Worm (Caenorhabditis elegans): ENCODE results near the gene gst-4.

The gst-4 gene

ce11 chrIV:10141930-10142505, at the start of gene gst-4, which contains the start of the genes gst-2 and dhs-12:
Gene gst-4, plus strand, starts transcription at chrIV:10142225.
Gene gst-2, minus strand, starts transcription at chrIV:10142061.
Gene dhs-12, plus strand, starts transcription at chrIV:10142455.
- no peak for TF ChIP-seq unc-62 (GFP tag; optimal IDR thresholded peaks at IDR 0.05)

ce11 chrIV:10095171-10095570, 46.9 kb upstream of the gst-4 start, which contains the start of the genes C04G2.5 and msp-36:
Gene C04G2.5, minus strand, starts transcription at chrIV:10095271.
Gene msp-36, plus strand, starts transcription at chrIV:10095433.
- no peak for TF ChIP-seq unc-62 (GFP tag; optimal IDR thresholded peaks at IDR 0.05)

ce11 chrIV:10096881-10097280, 45.1 kb upstream of the gst-4 start, which contains the start of gene dis-3:
Gene dis-3, plus strand, starts transcription at chrIV:10097202.
- no peak for TF ChIP-seq unc-62 (GFP tag; optimal IDR thresholded peaks at IDR 0.05)

- TF ChIP-seq unc-62 (GFP tag; optimal IDR thresholded peaks at IDR 0.05) = no peak
Observed at ce11 chrIV:10110417-10110816, 31.6 kb upstream of the gst-4 start, which contains the start of gene egl-38. Gene egl-38, minus strand, starts transcription at chrIV:10110517.

DNA sequence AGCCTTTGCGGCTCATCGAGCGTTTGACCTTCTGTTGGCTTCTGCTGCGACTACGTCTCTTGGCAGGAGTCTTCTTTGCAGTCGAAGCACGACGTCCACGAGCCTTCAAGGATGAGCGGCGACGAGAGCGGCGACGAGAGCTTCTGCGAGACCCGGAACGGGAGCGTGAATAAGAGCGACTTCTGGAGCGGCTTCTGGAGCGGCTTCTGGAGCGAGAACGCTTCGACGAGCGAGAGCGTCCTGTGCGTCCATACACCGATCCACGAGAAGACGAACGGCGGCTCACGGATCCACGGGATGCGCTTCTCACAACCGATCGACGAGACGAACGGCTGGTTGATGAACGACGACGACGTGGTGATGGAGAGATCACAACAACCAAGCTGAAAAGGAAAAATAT, 31.2 kb upstream of the gst-4 start:
- no peak for TF ChIP-seq unc-62 (GFP tag; optimal IDR thresholded peaks at IDR 0.05)

DNA sequence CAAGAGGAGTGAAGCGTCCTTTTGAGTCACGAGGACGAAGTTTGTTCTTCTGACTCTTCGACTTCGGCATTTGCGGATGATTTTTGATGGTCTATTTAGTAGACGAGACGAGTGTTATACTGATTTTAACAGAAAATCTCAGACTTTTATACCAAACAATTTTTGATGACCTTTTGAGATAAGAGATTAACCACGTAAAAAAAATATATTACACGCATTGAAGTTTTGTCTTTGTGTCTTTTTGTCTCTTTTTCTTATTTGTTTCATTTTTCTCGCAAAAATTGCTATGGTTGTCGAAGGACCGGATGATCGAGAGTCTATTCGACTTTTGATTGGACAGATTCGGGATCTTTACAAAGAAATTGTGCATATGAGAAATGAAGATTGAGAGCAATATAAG, 30.6 kb upstream of the gst-4 start, which contains the start of gene spch-1:
spch-1 (minus strand) TSS at position 101 of the 400 bp plus-strand sequence.
- TF ChIP-seq unc-62 (GFP tag; optimal IDR thresholded peaks at IDR 0.05) = no peak

DNA sequence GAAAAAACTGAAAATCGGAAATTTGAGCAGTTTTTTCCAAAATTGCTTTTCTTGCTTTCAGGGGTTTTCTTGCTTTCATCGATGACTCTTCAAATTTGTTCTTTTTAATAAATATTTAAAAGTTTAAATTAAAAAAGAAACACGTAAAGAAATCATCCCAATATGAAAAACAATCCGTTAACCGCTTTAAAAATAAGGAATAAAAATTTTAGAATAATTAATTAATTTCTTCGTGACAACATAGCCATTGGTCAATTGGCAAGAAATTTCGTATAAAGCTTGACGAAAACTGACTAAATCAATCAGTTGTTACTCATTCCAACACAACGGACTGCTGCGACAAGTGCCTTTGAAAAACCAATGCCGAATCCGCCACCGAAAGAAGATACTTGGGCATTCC, 29.5 kb upstream of the gst-4 start, which contains the start of gene nsph-3.2:
nsph-3.2 (plus strand) TSS at position 301 of the 400 bp plus-strand sequence.
- TF ChIP-seq unc-62 (GFP tag; optimal IDR thresholded peaks at IDR 0.05) = no peak

DNA sequence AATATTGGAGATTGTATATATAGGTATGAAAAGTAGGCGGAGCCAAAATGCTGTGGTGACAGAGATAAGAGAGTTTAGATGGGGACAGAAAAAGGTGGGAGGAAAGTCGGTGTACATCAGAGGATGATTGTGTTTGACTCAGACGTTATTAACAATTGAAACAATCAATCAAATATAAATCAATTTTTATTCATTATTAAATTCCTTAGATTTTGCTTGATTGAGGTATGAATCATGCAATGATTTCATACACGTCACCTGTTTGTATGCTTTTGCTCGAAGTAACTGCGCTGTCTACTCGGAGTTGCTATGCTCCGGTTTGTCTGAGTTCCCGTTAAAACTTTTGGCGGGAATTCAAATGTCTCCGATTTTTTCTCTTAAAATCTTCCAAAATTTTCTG, 26.9 kb upstream of the gst-4 start, which contains the start of gene C04G2.10:
C04G2.10 (plus strand) TSS at position 301 of the 400 bp plus-strand sequence.
- no peak for TF ChIP-seq unc-62 (GFP tag; optimal IDR thresholded peaks at IDR 0.05)

- TF ChIP-seq unc-62 (GFP tag; optimal IDR thresholded peaks at IDR 0.05) = no peak
Observed at ce11 chrIV:10116765-10117164, 25.3 kb upstream of the gst-4 start.

DNA sequence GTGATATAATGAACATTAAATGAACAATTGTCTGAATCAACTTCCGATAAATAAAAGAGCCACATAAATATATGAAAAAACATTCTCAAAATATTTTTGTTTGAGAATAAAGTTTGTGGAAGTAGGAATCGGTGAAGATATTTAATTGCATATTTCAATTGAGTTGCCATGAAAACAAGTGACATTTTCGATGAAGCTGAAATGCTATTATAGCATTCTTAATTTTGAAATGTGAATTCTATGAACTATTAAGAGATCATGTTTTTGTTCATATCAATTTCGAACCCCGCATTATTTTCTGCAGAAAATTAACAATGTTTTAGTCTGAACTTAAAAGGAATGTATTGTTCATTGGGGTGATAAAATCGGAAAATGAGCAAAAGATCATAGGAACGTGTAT, 19.8 kb upstream of the gst-4 start, which contains the start of gene irld-21:
irld-21 (minus strand) TSS at position 101 of the 400 bp plus-strand sequence.
- TF ChIP-seq unc-62 (GFP tag; optimal IDR thresholded peaks at IDR 0.05) = no peak

ce11 chrIV:10126544-10126943, 15.5 kb upstream of the gst-4 start, which contains the start of gene ctf-18:
Gene ctf-18, minus strand, starts transcription at chrIV:10126644.
- no peak for TF ChIP-seq unc-62 (GFP tag; optimal IDR thresholded peaks at IDR 0.05)

DNA sequence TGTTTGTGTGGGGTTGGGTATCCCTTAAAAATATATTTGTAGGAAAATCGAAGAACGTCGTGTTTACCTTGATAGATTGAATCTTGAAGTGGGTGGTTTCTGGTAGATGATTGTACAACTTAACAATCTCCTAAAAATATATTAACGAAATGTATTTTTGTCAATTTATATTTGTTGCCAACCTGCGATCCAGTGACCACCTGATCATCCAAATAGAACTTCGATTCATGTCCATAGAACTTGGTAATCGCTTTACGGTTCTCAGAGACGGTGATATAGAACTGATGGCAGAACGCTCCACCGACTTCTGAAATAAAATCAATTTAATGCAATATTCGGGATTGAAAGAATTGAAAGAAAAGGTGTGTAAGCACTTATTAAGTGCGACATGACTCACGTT, 13.6 kb upstream of the gst-4 start:
- no peak for TF ChIP-seq unc-62 (GFP tag; optimal IDR thresholded peaks at IDR 0.05)

DNA sequence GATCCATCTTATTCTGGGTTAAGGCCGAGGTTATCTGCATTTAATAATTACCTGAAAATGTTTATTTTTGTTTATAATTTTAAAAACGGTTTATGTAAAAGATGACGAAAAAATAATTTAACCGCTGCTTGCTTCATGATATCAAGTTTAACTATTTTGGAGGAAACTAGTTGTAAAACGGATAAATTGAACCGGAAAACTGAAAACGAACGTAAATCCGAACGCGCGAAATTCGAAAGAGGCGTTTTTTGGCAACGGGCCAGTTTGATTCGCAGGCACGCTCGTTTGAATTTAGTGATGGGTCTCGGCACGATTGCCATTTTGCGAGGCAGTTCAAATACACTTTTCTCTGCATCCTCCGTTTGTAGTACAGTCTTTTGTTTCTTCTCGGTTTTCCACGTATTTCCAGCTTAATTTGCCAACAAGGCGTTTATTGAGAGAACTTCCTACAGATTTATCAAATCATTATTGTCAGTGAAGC, 13.1 kb upstream of the gst-4 start, which contains the start of the genes gtbp-1 and K08F4.3:
gtbp-1 (minus strand) TSS at position 51 of the 481 bp plus-strand sequence.
K08F4.3 (plus strand) TSS at position 352 of the 481 bp plus-strand sequence.
- no peak for TF ChIP-seq unc-62 (GFP tag; optimal IDR thresholded peaks at IDR 0.05)

- no peak for TF ChIP-seq unc-62 (GFP tag; optimal IDR thresholded peaks at IDR 0.05)
Observed at ce11 chrIV:10129957-10130356, 12.1 kb upstream of the gst-4 start, which contains the start of gene glt-3. Gene glt-3, plus strand, starts transcription at chrIV:10130257.

- TF ChIP-seq unc-62 (GFP tag; optimal IDR thresholded peaks at IDR 0.05) = no peak
Observed at ce11 chrIV:10135817-10136216, 6.2 kb upstream of the gst-4 start, which contains the start of gene K08F4.5. Gene K08F4.5, minus strand, starts transcription at chrIV:10135917.

ce11 chrIV:10137804-10138203, 4.2 kb upstream of the gst-4 start, which contains the start of gene K08F4.12:
Gene K08F4.12, plus strand, starts transcription at chrIV:10138104.
- no peak for TF ChIP-seq unc-62 (GFP tag; optimal IDR thresholded peaks at IDR 0.05)

- TF ChIP-seq unc-62 (GFP tag; optimal IDR thresholded peaks at IDR 0.05) = no peak
Observed at ce11 chrIV:10140143-10140542, 1.9 kb upstream of the gst-4 start, which contains the start of gene gst-3. Gene gst-3, minus strand, starts transcription at chrIV:10140243.

All from whole organism, dauer.